Worm (Caenorhabditis elegans) whole organism, L1 larva: ENCODE data around the gene C56G2.5.

Source experiments
- F16B12.6 ChIP-seq: fragments of 150-350 bp; optimal IDR thresholded peaks from 2 replicates; lab custom pipeline; 2014; ENCODE audit warnings: missing biosample characterization, missing genetic modification characterization
- ces-1 ChIP-seq: fragments of 150-350 bp; optimal IDR thresholded peaks from 2 replicates; lab custom pipeline; 2014; ENCODE audit warnings: missing biosample characterization, missing genetic modification reagents, missing genetic modification characterization
- dpl-1 ChIP-seq, 3 experiments: fragments of 150-350 bp in 2 of 3; sonication (generic microtip) in 1 of 3; optimal IDR thresholded peaks; 2 replicates each; lab custom pipeline; 2014 to 2017; ENCODE audit warnings: missing biosample characterization in 3 of 3, missing genetic modification characterization in 3 of 3, missing genetic modification reagents in 3 of 3
- efl-1 ChIP-seq, 4 experiments: fragments of 150-350 bp; optimal IDR thresholded peaks in 3 of 4; peaks in 1 of 4; 1 replicate in 1 of 4; 2 replicates in 3 of 4; lab custom pipeline; 2014; ENCODE audit warnings: missing biosample characterization in 2 of 4, missing genetic modification characterization in 2 of 4, missing genetic modification reagents in 2 of 4
- egl-27 ChIP-seq, 2 experiments: fragments of 150-350 bp in 1 of 2; sonication (generic microtip); optimal IDR thresholded peaks; 3 replicates each; lab custom pipeline; 2017 to 2018; ENCODE audit warnings: missing biosample characterization in 2 of 2, missing genetic modification characterization in 2 of 2, missing genetic modification reagents in 2 of 2
- elt-2 ChIP-seq: sonication (generic microtip); optimal IDR thresholded peaks from 2 replicates; lab custom pipeline; 2016; ENCODE audit warnings: missing genetic modification characterization, mild to moderate bottlenecking, inconsistent platforms, missing compliant biosample characterization, missing genetic modification reagents
- elt-3 ChIP-seq, 6 experiments: fragments of 150-350 bp in 1 of 6; sonication (generic microtip); optimal IDR thresholded peaks; 2 replicates each; lab custom pipeline; 2017 to 2018; ENCODE audit warnings: missing biosample characterization in 6 of 6, missing genetic modification characterization in 6 of 6, inconsistent platforms in 1 of 6
- fos-1 ChIP-seq: fragments of 150-350 bp; optimal IDR thresholded peaks from 2 replicates; lab custom pipeline; 2014; ENCODE audit warnings: missing biosample characterization, missing genetic modification characterization
- hlh-17 ChIP-seq: fragments of 200-800 bp; sonication (Bioruptor generic); optimal IDR thresholded peaks from 2 replicates; lab custom pipeline; 2018; ENCODE audit warnings: missing genetic modification characterization, mild to moderate bottlenecking, missing compliant biosample characterization, moderate library complexity, borderline replicate concordance
- hlh-4 ChIP-seq: sonication (generic microtip); optimal IDR thresholded peaks from 2 replicates; lab custom pipeline; 2016; ENCODE audit warnings: mild to moderate bottlenecking, missing genetic modification characterization, missing compliant biosample characterization
- lin-13 ChIP-seq: fragments of 150-350 bp; optimal IDR thresholded peaks from 2 replicates; lab custom pipeline; 2014; ENCODE audit warnings: missing biosample characterization, missing genetic modification reagents, missing genetic modification characterization
- lin-14 ChIP-seq: fragments of 200-800 bp; sonication (Bioruptor generic); optimal IDR thresholded peaks from 2 replicates; lab custom pipeline; 2018; ENCODE audit warnings: mild to moderate bottlenecking, missing genetic modification characterization, moderate library complexity, missing compliant biosample characterization
- mef-2 ChIP-seq: fragments of 150-350 bp; optimal IDR thresholded peaks from 2 replicates; lab custom pipeline; 2014; ENCODE audit warnings: missing biosample characterization, missing genetic modification characterization
- nhr-20 ChIP-seq: sonication (generic microtip); optimal IDR thresholded peaks from 2 replicates; lab custom pipeline; 2016; ENCODE audit warnings: mild to moderate bottlenecking, missing genetic modification characterization, missing compliant biosample characterization
- nhr-237 ChIP-seq: fragments of 150-350 bp; optimal IDR thresholded peaks from 2 replicates; lab custom pipeline; 2014; ENCODE audit warnings: missing biosample characterization, missing genetic modification characterization
- nhr-28 ChIP-seq: fragments of 150-350 bp; optimal IDR thresholded peaks from 2 replicates; lab custom pipeline; 2014; ENCODE audit warnings: missing biosample characterization, missing genetic modification characterization
- pqm-1 ChIP-seq: sonication (generic microtip); optimal IDR thresholded peaks from 3 replicates; lab custom pipeline; 2017; ENCODE audit warnings: missing biosample characterization, missing genetic modification characterization
- skn-1 ChIP-seq: fragments of 150-350 bp; optimal IDR thresholded peaks from 2 replicates; lab custom pipeline; 2014; ENCODE audit warnings: missing biosample characterization, missing genetic modification characterization
- snpc-4 ChIP-seq: fragments of 150-350 bp; optimal IDR thresholded peaks from 2 replicates; lab custom pipeline; 2014; ENCODE audit warnings: missing biosample characterization, missing genetic modification characterization
- sox-4 ChIP-seq: sonication (generic microtip); optimal IDR thresholded peaks from 2 replicates; lab custom pipeline; 2016; ENCODE audit warnings: missing genetic modification characterization, missing compliant biosample characterization
- sup-37 ChIP-seq: fragments of 200-800 bp; sonication (Bioruptor generic); optimal IDR thresholded peaks from 2 replicates; lab custom pipeline; 2018; ENCODE audit warnings: mild to moderate bottlenecking, missing genetic modification characterization, missing compliant biosample characterization
- swsn-7 ChIP-seq: sonication (generic microtip); optimal IDR thresholded peaks from 2 replicates; lab custom pipeline; 2016; ENCODE audit warnings: missing genetic modification characterization, missing compliant biosample characterization
- tbx-2 ChIP-seq: sonication (generic microtip); optimal IDR thresholded peaks from 2 replicates; lab custom pipeline; 2016; ENCODE audit warnings: missing genetic modification characterization, missing compliant biosample characterization
- tlp-1 ChIP-seq: fragments of 150-350 bp; optimal IDR thresholded peaks from 2 replicates; lab custom pipeline; 2014; ENCODE audit warnings: missing biosample characterization, missing genetic modification characterization
- unc-130 ChIP-seq: fragments of 150-350 bp; optimal IDR thresholded peaks from 2 replicates; lab custom pipeline; 2017; ENCODE audit warnings: missing biosample characterization, missing genetic modification characterization, inconsistent platforms
- unc-30 ChIP-seq: sonication (generic microtip); optimal IDR thresholded peaks from 2 replicates; lab custom pipeline; 2017; ENCODE audit warnings: missing biosample characterization, missing genetic modification characterization
- unc-62 ChIP-seq: fragments of 150-350 bp; optimal IDR thresholded peaks from 2 replicates; lab custom pipeline; 2014; ENCODE audit warnings: missing biosample characterization, missing genetic modification reagents, missing genetic modification characterization

C56G2.5 gene

ce11 chrIII:6303114-6303647, 20.9 kb downstream of the C56G2.5 start, which contains the start of gene F47D12.9 (continued):
- no peak for TF ChIP-seq nhr-237
- peak in 1 of 2 experiments; percentile 43 for TF ChIP-seq egl-27 (tag; optimal IDR thresholded peaks at IDR 0.05; lab: Kevin White, UChicago)
- TF ChIP-seq elt-3 (tag; optimal IDR thresholded peaks at IDR 0.05; lab: Kevin White, UChicago) = peak in 3 of 6 experiments; percentile 22 to 92 (median 88)
- no peak for TF ChIP-seq sox-4
- no peak for TF ChIP-seq nhr-28 (tag; lab: Kevin White, UChicago)
- peak; percentile 34 for TF ChIP-seq mef-2 (tag; lab: Kevin White, UChicago)
- TF ChIP-seq hlh-4 = no peak
- TF ChIP-seq, all 84 proteins: peak for 46

DNA sequence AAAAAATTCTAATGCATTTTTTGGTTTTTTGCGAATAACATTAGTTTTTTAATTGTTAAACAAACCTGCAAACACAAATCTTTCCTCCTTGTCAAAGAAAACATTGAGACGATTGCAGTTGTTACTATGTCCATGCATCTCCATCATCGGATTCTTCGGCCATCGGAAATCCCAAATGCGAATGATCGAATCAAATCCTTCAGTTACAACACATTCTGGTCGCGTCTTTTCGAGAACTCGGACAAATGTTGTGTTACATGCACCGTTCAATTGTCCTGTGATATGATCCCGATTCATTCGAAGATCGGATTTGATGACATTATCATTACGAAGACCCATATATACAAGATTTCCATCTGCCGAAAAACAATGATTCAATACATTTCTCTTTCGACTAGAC, 23.7 kb downstream of the C56G2.5 start:
- TF ChIP-seq unc-30 (tag; lab: Kevin White, UChicago) (no peak), efl-1 (optimal IDR thresholded peaks at IDR 0.05; lab: Kevin White, UChicago) (no peak), efl-1 (GFP tag; optimal IDR thresholded peaks at IDR 0.05 in 1 of 2; lab: Kevin White, UChicago) (peak in 1 of 2 experiments; percentile 56)

DNA sequence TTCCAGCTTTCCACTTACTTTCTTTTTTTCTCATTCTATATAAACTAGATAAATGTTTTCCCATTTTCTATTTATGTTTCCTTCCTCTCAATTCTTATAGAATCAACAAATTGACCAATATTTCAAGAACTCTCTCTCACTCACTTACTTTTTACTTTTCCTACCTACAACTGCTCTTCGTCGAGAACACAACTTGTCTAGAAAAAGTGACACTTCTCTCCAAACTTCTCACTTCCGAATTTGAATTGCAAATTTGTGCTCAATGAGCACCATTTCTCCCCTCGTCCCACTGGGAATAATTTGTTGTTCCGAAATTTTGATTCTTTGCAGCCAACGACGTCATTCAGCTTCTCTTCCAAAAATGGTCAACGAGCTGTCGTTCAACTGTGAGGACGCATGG, 25.9 kb downstream of the C56G2.5 start, which contains the start of gene F47D12.3:
Gene F47D12.3 (plus strand): TSS at position 331 of the 400 bp plus-strand sequence.
- no peak for TF ChIP-seq dpl-1 (GFP tag; optimal IDR thresholded peaks at IDR 0.05; lab: Kevin White, UChicago)
- no peak for TF ChIP-seq swsn-7 (tag; lab: Kevin White, UChicago)

ce11 chrIII:6297599-6297998, 26.4 kb downstream of the C56G2.5 start:
- peak; percentile 45 for TF ChIP-seq lin-14 (GFP tag; lab: Kevin White, UChicago)
- TF ChIP-seq tlp-1 (tag; lab: Kevin White, UChicago) = no peak

- TF ChIP-seq ces-1 = no peak
- TF ChIP-seq skn-1 (tag; lab: Kevin White, UChicago) = no peak
- no peak for TF ChIP-seq nhr-237
- no peak for TF ChIP-seq hlh-17 (GFP tag; lab: Kevin White, UChicago)
- TF ChIP-seq nhr-20 (tag; lab: Kevin White, UChicago) = no peak
- TF ChIP-seq pqm-1 = no peak
- no peak for TF ChIP-seq lin-14 (GFP tag; lab: Kevin White, UChicago)
- no peak for TF ChIP-seq unc-130 (tag; lab: Kevin White, UChicago)
- TF ChIP-seq tbx-2 = no peak
- TF ChIP-seq sup-37 (GFP tag; lab: Kevin White, UChicago) = no peak
- TF ChIP-seq, all 84 proteins: peak for 0
Observed at ce11 chrIII:6295972-6296700, 27.9 kb downstream of the C56G2.5 start, which contains the start of gene F47D12.7. Gene F47D12.7, minus strand, starts transcription at chrIII:6296022.

DNA sequence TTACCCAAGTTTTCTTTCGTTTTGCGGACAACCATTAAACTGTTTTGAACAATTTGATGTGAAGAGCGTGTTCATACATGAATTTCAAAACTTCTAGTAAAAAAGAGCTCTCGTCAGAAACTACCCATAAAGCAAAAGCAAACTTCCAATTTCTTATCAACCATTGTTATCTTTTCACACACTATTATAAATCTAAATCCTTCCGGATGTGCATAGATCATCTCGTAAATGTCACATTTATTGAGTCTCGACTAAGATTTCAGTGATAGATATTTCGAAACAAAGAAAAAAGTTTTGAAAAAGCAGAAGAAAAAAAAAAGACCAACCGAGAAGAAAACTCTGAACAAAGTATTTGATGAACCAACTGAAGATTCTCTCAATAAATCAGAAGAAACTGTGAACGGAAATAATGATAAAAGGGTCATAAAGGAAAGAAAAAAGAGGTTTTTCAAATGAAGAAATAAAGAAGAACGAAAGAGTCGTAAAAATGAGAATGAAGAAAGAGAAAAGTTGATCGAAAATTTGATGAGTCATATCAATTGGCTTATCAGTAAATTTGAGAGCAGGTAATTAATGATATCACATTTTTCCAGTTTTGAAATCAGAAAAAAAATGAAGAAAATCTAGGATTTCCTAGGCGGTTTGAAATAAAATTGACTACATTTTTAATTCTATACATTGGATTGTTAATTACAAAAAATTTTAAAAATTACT, 33.4 kb downstream of the C56G2.5 start:
- TF ChIP-seq unc-62 (GFP tag; lab: Kevin White, UChicago) (no peak), fos-1 (peak; percentile 3), F16B12.6 (tag; lab: Kevin White, UChicago) (no peak), lin-13 (GFP tag; lab: Kevin White, UChicago) (no peak), sox-4 (no peak), egl-27 (tag; optimal IDR thresholded peaks at IDR 0.05; lab: Kevin White, UChicago) (no peak), snpc-4 (tag; lab: Kevin White, UChicago) (no peak), elt-2 (tag; lab: Kevin White, UChicago) (peak; percentile 34)
